Worm (Caenorhabditis elegans) whole organism, early embryonic: ENCODE measurements around the gene sdz-28.

ENCODE experiments used
- B0310.2 ChIP-seq: sonication (generic microtip); optimal IDR thresholded peaks from 2 replicates; lab custom pipeline; 2016; ENCODE audit warnings: mild to moderate bottlenecking, missing genetic modification characterization, missing compliant biosample characterization
- F13C5.2 ChIP-seq: sonication (generic microtip); optimal IDR thresholded peaks from 2 replicates; lab custom pipeline; 2017; ENCODE audit warnings: mild to moderate bottlenecking, missing genetic modification characterization, inconsistent platforms, missing compliant biosample characterization
- aly-1 ChIP-seq: sonication (generic microtip); optimal IDR thresholded peaks from 2 replicates; lab custom pipeline; 2016; ENCODE audit warnings: missing genetic modification characterization, missing compliant biosample characterization
- ama-1 ChIP-seq: fragments of 150-350 bp; optimal IDR thresholded peaks from 2 replicates; lab custom pipeline; 2014
- ceh-13 ChIP-seq: fragments of 200-800 bp; sonication (Bioruptor generic); optimal IDR thresholded peaks from 2 replicates; lab custom pipeline; 2018; ENCODE audit warnings: mild to moderate bottlenecking, missing genetic modification characterization, missing compliant biosample characterization
- ceh-36 ChIP-seq: sonication (generic microtip); optimal IDR thresholded peaks from 2 replicates; lab custom pipeline; 2016; ENCODE audit warnings: missing genetic modification characterization, inconsistent platforms, missing compliant biosample characterization
- ets-7 ChIP-seq: sonication (generic microtip); optimal IDR thresholded peaks from 2 replicates; lab custom pipeline; 2016; ENCODE audit warnings: missing genotype, missing genetic modification characterization, missing compliant biosample characterization
- flt-1 ChIP-seq: fragments of 200-800 bp; sonication (Bioruptor generic); IDR thresholded peaks from 2 replicates; pipeline ENCODE4 v1.3.6; 2022; ENCODE audit warnings: missing genetic modification characterization, missing compliant biosample characterization
- hmbx-1 ChIP-seq: sonication (generic microtip); optimal IDR thresholded peaks from 2 replicates; lab custom pipeline; 2016; ENCODE audit warnings: mild to moderate bottlenecking, missing genetic modification characterization, missing compliant biosample characterization
- hmg-4 ChIP-seq: fragments of 200-800 bp; sonication (Bioruptor generic); optimal IDR thresholded peaks from 2 replicates; lab custom pipeline; 2018; ENCODE audit warnings: mild to moderate bottlenecking, missing genetic modification characterization, missing compliant biosample characterization
- hnd-1 ChIP-seq: sonication (generic microtip); optimal IDR thresholded peaks from 2 replicates; lab custom pipeline; 2016; ENCODE audit warnings: missing genetic modification characterization, missing compliant biosample characterization
- pes-1 ChIP-seq: fragments of 200-800 bp; sonication (Bioruptor generic); IDR thresholded peaks from 2 replicates; pipeline ENCODE4 v1.3.6; 2022; ENCODE audit warnings: missing genetic modification reagents, missing genetic modification characterization, missing compliant biosample characterization
- scrt-1 ChIP-seq: fragments of 200-800 bp; sonication (Bioruptor generic); IDR thresholded peaks from 2 replicates; pipeline ENCODE4 v1.3.6; 2022; ENCODE audit warnings: missing genetic modification characterization, missing compliant biosample characterization
- sea-1 ChIP-seq: fragments of 200-800 bp; sonication (Bioruptor generic); conservative IDR thresholded peaks from 2 replicates; pipeline ENCODE4 v1.3.6; 2022; ENCODE audit warnings: missing genetic modification characterization, missing compliant biosample characterization
- tbx-11 ChIP-seq: fragments of 200-800 bp; sonication (Bioruptor generic); IDR thresholded peaks from 2 replicates; pipeline ENCODE4 v1.3.6; 2022; ENCODE audit warnings: missing genetic modification characterization, missing compliant biosample characterization
- tbx-37 ChIP-seq: fragments of 200-800 bp; sonication (Bioruptor generic); conservative IDR thresholded peaks from 2 replicates; pipeline ENCODE4 v1.3.6; 2022; ENCODE audit warnings: missing genetic modification reagents, missing genetic modification characterization, missing compliant biosample characterization
- tra-4 ChIP-seq: sonication (generic microtip); optimal IDR thresholded peaks from 2 replicates; lab custom pipeline; 2017; ENCODE audit warnings: missing genetic modification characterization, missing compliant biosample characterization

The sdz-28 gene

DNA sequence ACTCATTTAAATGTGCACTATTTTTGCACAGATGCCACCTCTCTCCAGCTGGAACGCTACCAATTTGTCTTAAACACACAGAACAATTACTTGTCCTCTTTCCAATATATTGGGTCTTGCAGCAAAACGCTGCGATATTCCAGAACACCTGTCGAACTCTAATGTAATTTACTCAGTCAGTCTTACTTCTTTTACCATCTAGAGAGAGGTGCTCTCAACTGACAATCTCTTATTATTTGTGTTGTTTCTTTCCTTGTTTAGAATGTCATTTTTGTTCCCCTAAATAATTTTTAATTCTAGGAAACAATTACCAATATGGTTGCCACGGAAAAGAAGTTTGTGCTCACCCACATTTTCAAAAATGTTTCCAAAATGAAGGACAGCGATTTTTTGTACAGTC lies at the start of gene sdz-28:
Gene sdz-28, plus strand, starts transcription at position 301 of the 400 bp plus-strand sequence.
- TF ChIP-seq aly-1 (tag; lab: Kevin White, UChicago), result no peak
- no peak for TF ChIP-seq B0310.2 (tag; lab: Kevin White, UChicago)
- TF ChIP-seq F13C5.2 (tag; lab: Kevin White, UChicago), result no peak
- TF ChIP-seq flt-1 (GFP tag; lab: Robert Waterston, UW), result no peak
- no peak for TF ChIP-seq tbx-37 (GFP tag; lab: Robert Waterston, UW)
- no peak for TF ChIP-seq ceh-13 (GFP tag; lab: Kevin White, UChicago)
- no peak for TF ChIP-seq hmbx-1
- TF ChIP-seq ceh-36 (tag; lab: Kevin White, UChicago), result no peak

DNA sequence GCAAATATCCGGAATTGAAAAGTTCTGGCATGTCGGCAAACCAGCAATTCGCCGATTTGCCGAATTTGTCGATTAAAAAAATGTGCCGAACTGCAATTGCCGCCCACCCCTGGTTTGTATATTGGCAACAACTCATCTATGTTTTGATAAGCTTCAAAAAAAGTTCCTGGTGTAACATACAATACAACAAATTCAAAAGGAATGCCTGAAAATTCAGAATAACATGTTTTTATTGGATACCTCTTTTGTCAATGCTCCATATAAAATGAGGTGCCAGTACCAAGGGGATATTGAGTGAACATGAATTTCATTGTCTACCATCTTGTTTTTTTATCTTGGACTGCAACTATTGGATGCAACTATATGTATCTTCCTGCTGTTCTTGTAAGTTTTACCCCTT lies 49.6 kb upstream of the sdz-28 start, which contains the start of gene T16A1.4:
Gene T16A1.4, plus strand, starts transcription at position 301 of the 400 bp plus-strand sequence.
- TF ChIP-seq tbx-11 (GFP tag; lab: Robert Waterston, UW) (no peak), ama-1 (no peak), flt-1 (GFP tag; lab: Robert Waterston, UW) (no peak), ceh-36 (tag; lab: Kevin White, UChicago) (no peak), ceh-13 (GFP tag; lab: Kevin White, UChicago) (no peak), pes-1 (GFP tag; lab: Robert Waterston, UW) (no peak)

DNA sequence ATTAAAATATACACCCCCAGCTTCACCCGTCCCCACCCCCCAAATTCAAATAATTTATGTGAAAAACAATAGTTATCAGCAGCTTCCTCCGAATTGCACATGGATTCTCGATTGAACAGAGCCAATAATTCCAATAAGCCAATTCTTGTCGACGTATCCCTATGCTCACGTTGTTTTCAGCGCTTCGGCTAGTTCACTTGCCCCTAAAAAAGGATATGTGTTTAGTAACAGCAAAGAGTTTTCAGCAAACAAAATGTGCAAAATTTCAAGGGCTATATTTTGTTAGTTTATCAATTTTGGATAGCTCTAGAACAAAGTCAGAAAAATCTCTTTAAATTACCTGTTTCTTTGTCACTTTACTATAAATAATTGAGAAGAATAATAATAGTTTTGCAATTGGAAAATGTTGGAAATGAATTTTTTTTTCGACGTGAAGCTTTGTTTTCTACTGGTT lies 47.1 kb upstream of the sdz-28 start, which contains the start of the genes T16A1.5 and fbxc-49:
Gene T16A1.5, minus strand, starts transcription at position 101 of the 454 bp plus-strand sequence.
Gene fbxc-49, plus strand, starts transcription at position 404 of the 454 bp plus-strand sequence.
- TF ChIP-seq sea-1 (GFP tag; lab: Robert Waterston, UW), result no peak
- TF ChIP-seq F13C5.2 (tag; lab: Kevin White, UChicago), result no peak
- TF ChIP-seq aly-1 (tag; lab: Kevin White, UChicago), result no peak
- TF ChIP-seq hmg-4 (GFP tag; lab: Kevin White, UChicago), result no peak
- TF ChIP-seq ceh-36 (tag; lab: Kevin White, UChicago), result no peak
- no peak for TF ChIP-seq scrt-1
- TF ChIP-seq tra-4 (tag; lab: Kevin White, UChicago), result no peak
- no peak for TF ChIP-seq flt-1 (GFP tag; lab: Robert Waterston, UW)
- TF ChIP-seq pes-1 (GFP tag; lab: Robert Waterston, UW), result no peak
- TF ChIP-seq B0310.2 (tag; lab: Kevin White, UChicago), result no peak
- TF ChIP-seq ama-1, result no peak
- no peak for TF ChIP-seq tbx-11 (GFP tag; lab: Robert Waterston, UW)
- no peak for TF ChIP-seq tbx-37 (GFP tag; lab: Robert Waterston, UW)
- TF ChIP-seq hmbx-1, result no peak

DNA sequence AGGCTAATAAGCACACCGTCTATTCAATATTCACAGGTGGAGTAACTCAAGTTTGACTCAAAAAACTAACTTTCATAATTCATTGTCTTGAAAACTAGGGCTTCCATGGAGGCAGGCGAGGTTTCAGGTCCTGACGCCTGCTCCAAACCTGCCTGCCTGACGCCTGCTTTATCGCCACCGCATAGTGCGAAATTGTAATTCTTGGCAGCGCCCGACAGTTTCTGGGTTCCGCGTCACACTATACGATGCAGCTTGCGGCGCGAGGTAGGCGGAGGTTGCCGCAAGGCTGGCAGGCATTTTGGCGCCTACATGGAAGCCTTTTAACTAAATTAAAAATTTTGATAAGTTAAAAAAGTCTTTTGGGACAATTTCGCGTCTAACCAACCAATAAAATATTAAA lies 43.7 kb upstream of the sdz-28 start:
- no peak for TF ChIP-seq tra-4 (tag; lab: Kevin White, UChicago)
- TF ChIP-seq ceh-13 (GFP tag; lab: Kevin White, UChicago), result no peak
- no peak for TF ChIP-seq hmbx-1
- no peak for TF ChIP-seq pes-1 (GFP tag; lab: Robert Waterston, UW)
- no peak for TF ChIP-seq ets-7 (tag; lab: Kevin White, UChicago)
- no peak for TF ChIP-seq F13C5.2 (tag; lab: Kevin White, UChicago)
- TF ChIP-seq ceh-36 (tag; lab: Kevin White, UChicago), result no peak
- no peak for TF ChIP-seq B0310.2 (tag; lab: Kevin White, UChicago)
- TF ChIP-seq tbx-11 (GFP tag; lab: Robert Waterston, UW), result no peak
- no peak for TF ChIP-seq sea-1 (GFP tag; lab: Robert Waterston, UW)

DNA sequence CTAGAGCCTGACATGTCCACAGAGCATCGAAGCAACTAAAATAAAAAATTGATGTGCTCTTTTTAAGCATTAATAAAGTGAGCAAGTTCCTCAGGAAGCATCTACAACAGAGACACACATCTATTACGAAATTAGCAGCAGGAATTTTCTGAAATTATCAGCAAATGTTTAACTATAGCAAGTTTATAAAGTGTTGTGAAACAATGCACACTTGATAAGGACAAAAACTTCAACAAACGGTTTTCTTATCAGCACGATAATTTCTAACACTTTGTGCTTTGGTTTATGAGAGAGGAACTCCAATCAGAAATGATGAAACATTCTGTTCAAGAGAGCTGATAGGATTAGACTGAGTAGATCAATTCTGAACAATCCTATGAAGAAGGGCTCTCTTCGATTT lies 40.3 kb upstream of the sdz-28 start, which contains the start of gene trpl-5:
Gene trpl-5, minus strand, starts transcription at position 32 of the 400 bp plus-strand sequence.
- TF ChIP-seq tbx-37 (GFP tag; lab: Robert Waterston, UW) (no peak), ceh-13 (GFP tag; lab: Kevin White, UChicago) (no peak), ama-1 (no peak), sea-1 (GFP tag; lab: Robert Waterston, UW) (no peak), aly-1 (tag; lab: Kevin White, UChicago) (no peak), flt-1 (GFP tag; lab: Robert Waterston, UW) (no peak), hnd-1 (tag; lab: Kevin White, UChicago) (no peak), pes-1 (GFP tag; lab: Robert Waterston, UW) (no peak), hmbx-1 (no peak), ceh-36 (tag; lab: Kevin White, UChicago) (no peak), F13C5.2 (tag; lab: Kevin White, UChicago) (no peak), tbx-11 (GFP tag; lab: Robert Waterston, UW) (no peak), ets-7 (tag; lab: Kevin White, UChicago) (no peak), tra-4 (tag; lab: Kevin White, UChicago) (no peak), scrt-1 (no peak)

DNA sequence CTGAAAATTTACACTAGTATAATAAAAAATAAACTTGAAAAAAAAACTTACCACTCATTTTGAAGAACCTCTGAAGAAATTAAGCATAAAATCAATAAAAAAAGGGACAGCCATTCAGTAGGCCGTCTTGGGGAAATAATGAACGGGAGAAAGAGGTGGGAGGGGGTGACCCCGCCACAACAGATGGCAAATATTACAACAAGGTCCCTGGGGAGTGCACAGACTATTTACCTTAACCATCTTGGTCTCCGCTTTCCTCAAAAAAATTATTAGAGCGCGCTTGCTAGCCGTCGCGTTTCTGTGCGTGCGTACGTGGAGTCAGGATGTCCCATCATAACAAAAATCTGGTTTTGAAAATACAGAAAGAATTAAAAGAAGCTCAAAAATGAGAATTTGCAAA lies 38.9 kb upstream of the sdz-28 start, which contains the start of gene T16A1.10:
Gene T16A1.10, minus strand, starts transcription at position 123 of the 400 bp plus-strand sequence.
- TF ChIP-seq tbx-11 (GFP tag; lab: Robert Waterston, UW), result no peak
- no peak for TF ChIP-seq sea-1 (GFP tag; lab: Robert Waterston, UW)
- TF ChIP-seq ceh-13 (GFP tag; lab: Kevin White, UChicago), result no peak
- no peak for TF ChIP-seq F13C5.2 (tag; lab: Kevin White, UChicago)
- no peak for TF ChIP-seq B0310.2 (tag; lab: Kevin White, UChicago)
- no peak for TF ChIP-seq hnd-1 (tag; lab: Kevin White, UChicago)
- no peak for TF ChIP-seq hmbx-1
- no peak for TF ChIP-seq ama-1
- TF ChIP-seq hmg-4 (GFP tag; lab: Kevin White, UChicago), result peak; percentile 16
- TF ChIP-seq ets-7 (tag; lab: Kevin White, UChicago), result no peak
- peak; percentile 1 for TF ChIP-seq ceh-36 (tag; lab: Kevin White, UChicago)
- no peak for TF ChIP-seq pes-1 (GFP tag; lab: Robert Waterston, UW)
- TF ChIP-seq flt-1 (GFP tag; lab: Robert Waterston, UW), result no peak
- no peak for TF ChIP-seq tra-4 (tag; lab: Kevin White, UChicago)
- TF ChIP-seq scrt-1, result no peak
- no peak for TF ChIP-seq tbx-37 (GFP tag; lab: Robert Waterston, UW)
- TF ChIP-seq aly-1 (tag; lab: Kevin White, UChicago), result no peak

DNA sequence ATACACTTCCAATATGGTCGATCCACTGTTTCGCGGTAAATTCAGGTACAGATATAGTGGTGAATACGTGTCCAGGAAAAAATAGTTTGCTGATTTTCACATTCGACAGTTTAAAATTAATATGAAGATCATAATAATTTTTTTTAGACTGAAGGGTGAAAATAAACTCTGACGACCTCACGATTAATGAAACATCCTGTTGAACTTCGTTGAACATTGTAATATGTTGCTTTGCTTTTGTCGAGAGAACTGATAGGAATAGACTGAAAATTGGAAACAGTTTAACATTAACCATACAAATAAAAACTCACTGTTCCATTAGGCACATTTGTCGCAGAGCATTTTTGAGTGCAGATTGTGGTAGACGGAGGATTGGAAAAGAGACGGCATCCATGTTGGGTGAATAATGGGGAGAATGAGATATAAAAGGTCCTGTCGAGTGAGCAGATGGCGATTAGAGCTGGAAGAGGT lies 37.4 kb upstream of the sdz-28 start, which contains the start of gene fbxb-37:
Gene fbxb-37, minus strand, starts transcription at position 421 of the 471 bp plus-strand sequence.
- TF ChIP-seq tbx-11 (GFP tag; lab: Robert Waterston, UW) (no peak), hmg-4 (GFP tag; lab: Kevin White, UChicago) (no peak), ets-7 (tag; lab: Kevin White, UChicago) (no peak), sea-1 (GFP tag; lab: Robert Waterston, UW) (no peak), tbx-37 (GFP tag; lab: Robert Waterston, UW) (no peak), ama-1 (no peak), scrt-1 (no peak), ceh-36 (tag; lab: Kevin White, UChicago) (no peak), hnd-1 (tag; lab: Kevin White, UChicago) (no peak), flt-1 (GFP tag; lab: Robert Waterston, UW) (no peak), F13C5.2 (tag; lab: Kevin White, UChicago) (no peak), aly-1 (tag; lab: Kevin White, UChicago) (no peak), tra-4 (tag; lab: Kevin White, UChicago) (no peak), pes-1 (GFP tag; lab: Robert Waterston, UW) (no peak)
